Fruit fly (Drosophila melanogaster): ENCODE results near the gene nkd.

- TF ChIP-seq Snoo (tag; optimal IDR thresholded peaks at IDR 0.05) (no peak), CG4496 (GFP tag; IDR thresholded peaks at IDR 0.05) (no peak), D1 (tag; optimal IDR thresholded peaks at IDR 0.05) (no peak), EcR (GFP tag; optimal IDR thresholded peaks at IDR 0.05) (peak; percentile 9), CG10348 (GFP tag; IDR thresholded peaks at IDR 0.05) (no peak), CG14655 (GFP tag; optimal IDR thresholded peaks at IDR 0.05) (no peak)
Measured at dm6 chr3L:19049669-19050510, 4.6 kb upstream of the nkd start.
